Fruit fly (Drosophila melanogaster) whole organism, embryonic: ENCODE results near the gene CG15408.

Experiments
- Adf1 ChIP-seq: fragments of 200-800 bp; sonication (Bioruptor generic); IDR thresholded peaks from 2 replicates; pipeline ENCODE4 v1.3.6; 2022; ENCODE audit warnings: missing biosample characterization, missing genetic modification characterization
- Antp ChIP-seq: fragments of 200-800 bp; sonication (Bioruptor generic); optimal IDR thresholded peaks from 3 replicates; lab custom pipeline; 2016; ENCODE audit warnings: missing biosample characterization, missing genetic modification characterization
- CG10267 ChIP-seq: fragments of 200-800 bp; sonication (Bioruptor generic); optimal IDR thresholded peaks from 2 replicates; lab custom pipeline; 2018; ENCODE audit warnings: missing biosample characterization, mild to moderate bottlenecking, missing genetic modification characterization, moderate library complexity
- CG10321 ChIP-seq: fragments of 200-800 bp; sonication (Bioruptor generic); IDR thresholded peaks from 2 replicates; pipeline ENCODE4 v1.3.6; 2022; ENCODE audit warnings: missing biosample characterization, missing genetic modification characterization
- CG10959 ChIP-seq: fragments of 200-800 bp; sonication (Bioruptor generic); IDR thresholded peaks from 2 replicates; pipeline ENCODE4 v1.3.6; 2022; ENCODE audit warnings: missing biosample characterization, missing genetic modification characterization
- CG11456 ChIP-seq: fragments of 200-800 bp; sonication (Bioruptor generic); IDR thresholded peaks from 3 replicates; pipeline ENCODE4 v1.3.6; 2022; ENCODE audit warnings: missing biosample characterization, missing genetic modification characterization
- CG13287 ChIP-seq: fragments of 200-800 bp; sonication (Bioruptor generic); IDR thresholded peaks from 2 replicates; pipeline ENCODE4 v1.3.6; 2022; ENCODE audit warnings: missing biosample characterization, missing genetic modification characterization; ENCODE audit not compliant: partially characterized antibody
- CG15479 ChIP-seq: fragments of 200-800 bp; sonication (Bioruptor generic); optimal IDR thresholded peaks from 3 replicates; lab custom pipeline; 2019; ENCODE audit warnings: missing biosample characterization, mild to moderate bottlenecking, missing genetic modification characterization, moderate library complexity
- CG30431 ChIP-seq: fragments of 200-800 bp; sonication (Bioruptor generic); optimal IDR thresholded peaks from 2 replicates; lab custom pipeline; 2017; ENCODE audit warnings: missing biosample characterization, missing genetic modification characterization
- CG34422 ChIP-seq: fragments of 200-800 bp; sonication (Bioruptor generic); IDR thresholded peaks from 3 replicates; pipeline ENCODE4 v1.3.6; 2022; ENCODE audit warnings: missing biosample characterization, missing genetic modification characterization
- CG3847 ChIP-seq: fragments of 200-800 bp; sonication (Bioruptor generic); IDR thresholded peaks from 2 replicates; pipeline ENCODE4 v1.3.6; 2022; ENCODE audit warnings: missing biosample characterization, missing genetic modification characterization
- CG6765 ChIP-seq: fragments of 200-800 bp; sonication (Bioruptor generic); optimal IDR thresholded peaks from 3 replicates; lab custom pipeline; 2017; ENCODE audit warnings: missing biosample characterization, mild to moderate bottlenecking, missing genetic modification characterization
- CG7556 ChIP-seq: fragments of 200-800 bp; sonication (Bioruptor generic); optimal IDR thresholded peaks from 2 replicates; lab custom pipeline; 2017; ENCODE audit warnings: missing biosample characterization, mild to moderate bottlenecking, missing genetic modification characterization
- CG7987 ChIP-seq: fragments of 200-800 bp; sonication (Bioruptor generic); optimal IDR thresholded peaks from 2 replicates; lab custom pipeline; 2018; ENCODE audit warnings: missing biosample characterization, mild to moderate bottlenecking, missing genetic modification characterization, moderate library complexity
- CG8478 ChIP-seq: fragments of >200 bp; optimal IDR thresholded peaks from 2 replicates; lab custom pipeline; 2018
- CHES-1-like ChIP-seq: fragments of 200-800 bp; sonication (Bioruptor generic); optimal IDR thresholded peaks from 2 replicates; lab custom pipeline; 2016; ENCODE audit warnings: missing biosample characterization, missing genetic modification characterization
- Camta ChIP-seq: fragments of 200-800 bp; sonication (Bioruptor generic); optimal IDR thresholded peaks from 2 replicates; lab custom pipeline; 2016; ENCODE audit warnings: missing biosample characterization, missing genetic modification characterization
- Dfd ChIP-seq, 2 experiments: fragments of >200 bp; optimal IDR thresholded peaks; 2 replicates each; lab custom pipeline; 2017; ENCODE audit warnings: missing biosample characterization in 2 of 2, missing genetic modification characterization in 2 of 2
- Dip3 ChIP-seq: fragments of 200-800 bp; sonication (Bioruptor generic); optimal IDR thresholded peaks from 3 replicates; lab custom pipeline; 2016; ENCODE audit warnings: missing biosample characterization, missing genetic modification characterization
- Drgx ChIP-seq: fragments of 200-800 bp; sonication (Bioruptor generic); IDR thresholded peaks from 2 replicates; pipeline ENCODE4 v1.3.6; 2022; ENCODE audit warnings: missing biosample characterization, missing genetic modification characterization
- Ets97D ChIP-seq: fragments of 200-800 bp; sonication (Bioruptor generic); optimal IDR thresholded peaks from 3 replicates; lab custom pipeline; 2016; ENCODE audit warnings: missing biosample characterization, missing genetic modification characterization
- HLH3B ChIP-seq: fragments of 200-800 bp; sonication (Bioruptor generic); IDR thresholded peaks from 2 replicates; pipeline ENCODE4 v1.3.6; 2022; ENCODE audit warnings: missing biosample characterization, missing genetic modification characterization
- HLH4C ChIP-seq: fragments of 200-800 bp; sonication (Bioruptor generic); IDR thresholded peaks from 3 replicates; pipeline ENCODE4 v1.3.6; 2022; ENCODE audit warnings: missing biosample characterization, missing genetic modification characterization; ENCODE audit not compliant: partially characterized antibody
- HmgZ ChIP-seq: fragments of 200-800 bp; sonication (Bioruptor generic); optimal IDR thresholded peaks from 2 replicates; lab custom pipeline; 2018; ENCODE audit warnings: missing biosample characterization, mild to moderate bottlenecking, missing genetic modification characterization
- MBD-R2 ChIP-seq: fragments of 200-800 bp; sonication (Bioruptor generic); IDR thresholded peaks from 2 replicates; pipeline ENCODE4 v1.3.6; 2022; ENCODE audit warnings: missing biosample characterization, missing genetic modification characterization
- Poxn ChIP-seq: fragments of 200-800 bp; sonication (Bioruptor generic); IDR thresholded peaks from 2 replicates; pipeline ENCODE4 v1.3.6; 2022; ENCODE audit warnings: missing biosample characterization, missing genetic modification characterization
- Six4 ChIP-seq: fragments of 200-800 bp; sonication (Bioruptor generic); optimal IDR thresholded peaks from 2 replicates; lab custom pipeline; 2016; ENCODE audit warnings: missing biosample characterization, missing genetic modification characterization
- TFAM ChIP-seq: fragments of 200-800 bp; sonication (Bioruptor generic); optimal IDR thresholded peaks from 2 replicates; lab custom pipeline; 2017; ENCODE audit warnings: missing biosample characterization, missing genetic modification characterization, inconsistent platforms
- Usf ChIP-seq: fragments of 200-800 bp; sonication (Bioruptor generic); optimal IDR thresholded peaks from 2 replicates; lab custom pipeline; 2017; ENCODE audit warnings: missing genotype, missing biosample characterization, missing genetic modification characterization
- ato ChIP-seq: fragments of 200-800 bp; sonication (Bioruptor generic); IDR thresholded peaks from 2 replicates; pipeline ENCODE4 v1.3.6; 2022; ENCODE audit warnings: missing biosample characterization, missing genetic modification characterization; ENCODE audit not compliant: partially characterized antibody
- bigmax ChIP-seq: fragments of 200-800 bp; sonication (Bioruptor generic); optimal IDR thresholded peaks from 2 replicates; lab custom pipeline; 2018; ENCODE audit warnings: missing biosample characterization, mild to moderate bottlenecking, missing genetic modification characterization
- btn ChIP-seq: fragments of 200-800 bp; sonication (Bioruptor generic); optimal IDR thresholded peaks from 2 replicates; lab custom pipeline; 2016; ENCODE audit warnings: missing biosample characterization, missing genetic modification characterization
- corto ChIP-seq: fragments of 200-800 bp; sonication (Bioruptor generic); optimal IDR thresholded peaks from 2 replicates; lab custom pipeline; 2016; ENCODE audit warnings: missing biosample characterization, mild to moderate bottlenecking, missing genetic modification characterization, moderate library complexity
- crc ChIP-seq: fragments of 200-800 bp; sonication (Bioruptor generic); optimal IDR thresholded peaks from 2 replicates; lab custom pipeline; 2016; ENCODE audit warnings: missing biosample characterization, missing genetic modification characterization
- fd96Cb ChIP-seq: fragments of 200-800 bp; sonication (Bioruptor generic); optimal IDR thresholded peaks from 2 replicates; lab custom pipeline; 2018; ENCODE audit warnings: missing biosample characterization, mild to moderate bottlenecking, missing genetic modification characterization, moderate library complexity
- fu2 ChIP-seq: fragments of 200-800 bp; sonication (Bioruptor generic); optimal IDR thresholded peaks from 2 replicates; lab custom pipeline; 2016; ENCODE audit warnings: missing biosample characterization, missing genetic modification characterization
- gro ChIP-seq: fragments of 200-800 bp; sonication (Bioruptor generic); optimal IDR thresholded peaks from 2 replicates; lab custom pipeline; 2016; ENCODE audit warnings: missing biosample characterization, missing genetic modification characterization
- kah ChIP-seq: fragments of 200-800 bp; sonication (Bioruptor generic); optimal IDR thresholded peaks from 2 replicates; lab custom pipeline; 2018; ENCODE audit warnings: missing biosample characterization, mild to moderate bottlenecking, missing genetic modification characterization
- kni ChIP-seq: fragments of 200-800 bp; sonication (Bioruptor generic); optimal IDR thresholded peaks from 3 replicates; lab custom pipeline; 2017; ENCODE audit warnings: mild to moderate bottlenecking, missing biosample characterization, missing genetic modification reagents, missing genetic modification characterization
- mam ChIP-seq: fragments of 200-800 bp; sonication (Bioruptor generic); optimal IDR thresholded peaks from 3 replicates; lab custom pipeline; 2016; ENCODE audit warnings: missing biosample characterization, missing genetic modification characterization
- odd ChIP-seq: fragments of 200-800 bp; sonication (Bioruptor generic); optimal IDR thresholded peaks from 2 replicates; lab custom pipeline; 2017; ENCODE audit warnings: missing biosample characterization, mild to moderate bottlenecking, missing genetic modification characterization
- pan ChIP-seq, 4 experiments: fragments of >200 bp in 3 of 4; fragments of 200-800 bp in 1 of 4; sonication (Bioruptor generic) in 1 of 4; optimal IDR thresholded peaks in 3 of 4; IDR thresholded peaks in 1 of 4; 2 replicates each; pipeline versions ENCODE4 v1.3.6 to Lab custom; 2017 to 2022; ENCODE audit warnings: missing biosample characterization in 2 of 4, missing genetic modification characterization in 2 of 4, mixed read lengths in 1 of 4
- shn ChIP-seq: fragments of 200-800 bp; sonication (Bioruptor generic); optimal IDR thresholded peaks from 3 replicates; lab custom pipeline; 2016; ENCODE audit warnings: missing biosample characterization, missing genetic modification characterization
- sr ChIP-seq: fragments of 200-800 bp; sonication (Bioruptor generic); IDR thresholded peaks from 3 replicates; pipeline ENCODE4 v1.3.6; 2022; ENCODE audit warnings: missing biosample characterization, missing genetic modification characterization
- trh ChIP-seq: fragments of 200-800 bp; sonication (Bioruptor generic); optimal IDR thresholded peaks from 2 replicates; lab custom pipeline; 2016; ENCODE audit warnings: missing biosample characterization, missing genetic modification characterization
- ttk ChIP-seq: fragments of 200-800 bp; sonication (Bioruptor generic); IDR thresholded peaks from 2 replicates; pipeline ENCODE4 v2.1.2; 2022; ENCODE audit warnings: missing biosample characterization, missing genetic modification characterization
- unc-4 ChIP-seq: fragments of 200-800 bp; sonication (Bioruptor generic); IDR thresholded peaks from 2 replicates; pipeline ENCODE4 v1.3.6; 2022; ENCODE audit warnings: missing biosample characterization, missing genetic modification characterization; ENCODE audit not compliant: partially characterized antibody
- vfl ChIP-seq: fragments of 200-800 bp; sonication (Bioruptor generic); optimal IDR thresholded peaks from 2 replicates; lab custom pipeline; 2016; ENCODE audit warnings: missing biosample characterization, missing genetic modification characterization
- vnd ChIP-seq: fragments of 200-800 bp; sonication (Bioruptor generic); IDR thresholded peaks from 3 replicates; pipeline ENCODE4 v1.3.6; 2022; ENCODE audit warnings: missing biosample characterization, missing genetic modification characterization; ENCODE audit not compliant: partially characterized antibody
- wor ChIP-seq: fragments of 200-800 bp; sonication (Bioruptor generic); IDR thresholded peaks from 2 replicates; pipeline ENCODE4 v1.3.6; 2022; ENCODE audit warnings: missing biosample characterization, missing genetic modification characterization

The CG15408 gene

dm6 chr2L:3338566-3339215 is 6.1 kb downstream of the CG15408 start (continued):
- TF ChIP-seq unc-4 (GFP tag; lab: Robert Waterston, UW) = no peak
- TF ChIP-seq HmgZ (tag; lab: Kevin White, UChicago) = peak; percentile 9
- TF ChIP-seq CG7987 (GFP tag; lab: Kevin White, UChicago) = peak; percentile 24
- no peak for TF ChIP-seq Adf1 (GFP tag; lab: Robert Waterston, UW)
- TF ChIP-seq Ets97D (GFP tag; lab: Kevin White, UChicago) = peak; percentile 28
- TF ChIP-seq trh (GFP tag; lab: Kevin White, UChicago) = peak; percentile 81
- peak; percentile 76 for TF ChIP-seq btn (GFP tag; lab: Kevin White, UChicago)
- TF ChIP-seq CHES-1-like (GFP tag; lab: Kevin White, UChicago) = peak; percentile 45
- peak; percentile 94 for TF ChIP-seq fd96Cb (tag; lab: Kevin White, UChicago)
- peak; percentile 87 for TF ChIP-seq Camta (GFP tag; lab: Kevin White, UChicago)
- TF ChIP-seq mam (GFP tag; lab: Kevin White, UChicago) = peak; percentile 73
- TF ChIP-seq corto (GFP tag; lab: Kevin White, UChicago) = no peak
- TF ChIP-seq CG7556 = peak; percentile 64
- TF ChIP-seq crc (GFP tag; lab: Kevin White, UChicago) = peak; percentile 82
- TF ChIP-seq HLH4C (GFP tag; lab: Robert Waterston, UW) = no peak
- peak; percentile 88 for TF ChIP-seq Antp (GFP tag; lab: Kevin White, UChicago)
- peak; percentile 9 for TF ChIP-seq Usf (GFP tag; lab: Kevin White, UChicago)
- TF ChIP-seq Six4 (GFP tag; lab: Kevin White, UChicago) = peak; percentile 89
- TF ChIP-seq CG8478 (lab: Kevin White, UChicago) = peak; percentile 39
- no peak for TF ChIP-seq vfl (GFP tag; lab: Kevin White, UChicago)
- peak; percentile 16 for TF ChIP-seq kah (GFP tag; lab: Kevin White, UChicago)
- peak; percentile 87 for TF ChIP-seq Drgx (GFP tag; lab: Robert Waterston, UW)
- peak; percentile 80 for TF ChIP-seq HLH3B (GFP tag; lab: Robert Waterston, UW)
- peak; percentile 78 for TF ChIP-seq shn (GFP tag; lab: Kevin White, UChicago)
- TF ChIP-seq CG10267 (tag; lab: Kevin White, UChicago) = peak; percentile 81
- no peak for TF ChIP-seq sr (GFP tag; lab: Robert Waterston, UW)
- TF ChIP-seq CG15479 (GFP tag; lab: Kevin White, UChicago) = no peak
- TF ChIP-seq fu2 (GFP tag; lab: Kevin White, UChicago) = peak; percentile 38
- TF ChIP-seq CG13287 (GFP tag; lab: Robert Waterston, UW) = no peak
- peak; percentile 76 for TF ChIP-seq CG10959 (GFP tag; lab: Robert Waterston, UW)
- no peak for TF ChIP-seq Poxn
- TF ChIP-seq gro (GFP tag; lab: Kevin White, UChicago) = no peak
- no peak for TF ChIP-seq CG6765
- TF ChIP-seq ttk (GFP tag; lab: Robert Waterston, UW) = peak; percentile 79
- TF ChIP-seq Dip3 (GFP tag; lab: Kevin White, UChicago) = no peak
- TF ChIP-seq vnd = no peak
- peak; percentile 44; the same call in 1 of the 2 replicates for TF ChIP-seq CG3847 (GFP tag; lab: Robert Waterston, UW)
- TF ChIP-seq odd = peak; percentile 24
- TF ChIP-seq Dfd (GFP tag; optimal IDR thresholded peaks at IDR 0.05; lab: Kevin White, UChicago) = no peak
- TF ChIP-seq wor = peak; percentile 70
- peak; percentile 28 for TF ChIP-seq TFAM (GFP tag; lab: Kevin White, UChicago)
- TF ChIP-seq CG10321 (GFP tag; lab: Robert Waterston, UW) = no peak
- no peak for TF ChIP-seq pan (optimal IDR thresholded peaks at IDR 0.05; lab: Kevin White, UChicago)
- peak in 1 of 2 experiments; percentile 71 for TF ChIP-seq pan (GFP tag; optimal IDR thresholded peaks at IDR 0.05 in 1 of 2, IDR thresholded peaks at IDR 0.05 in 1 of 2)
- TF ChIP-seq CG30431 (GFP tag; lab: Kevin White, UChicago) = peak; percentile 59
- TF ChIP-seq CG11456 (GFP tag; lab: Robert Waterston, UW) = peak; percentile 43; the same call in 1 of the 3 replicates
- peak; percentile 82; the same call in 2 of the 3 replicates for TF ChIP-seq CG34422 (GFP tag; lab: Robert Waterston, UW)
- TF ChIP-seq MBD-R2 (GFP tag; lab: Robert Waterston, UW) = no peak
- no peak for TF ChIP-seq bigmax (GFP tag; lab: Kevin White, UChicago)
- peak; percentile 50 for TF ChIP-seq kni (GFP tag; lab: Kevin White, UChicago)
- TF ChIP-seq ato (GFP tag; lab: Robert Waterston, UW) = no peak
